Worm (Caenorhabditis elegans) whole organism, early embryonic: Measurements from ENCODE around the gene F35H10.5.

Source experiments
- B0310.2 ChIP-seq: sonication (generic microtip); optimal IDR thresholded peaks from 2 replicates; lab custom pipeline; 2016; ENCODE audit warnings: mild to moderate bottlenecking, missing genetic modification characterization, missing compliant biosample characterization
- F13C5.2 ChIP-seq: sonication (generic microtip); optimal IDR thresholded peaks from 2 replicates; lab custom pipeline; 2017; ENCODE audit warnings: mild to moderate bottlenecking, missing genetic modification characterization, inconsistent platforms, missing compliant biosample characterization
- aly-1 ChIP-seq: sonication (generic microtip); optimal IDR thresholded peaks from 2 replicates; lab custom pipeline; 2016; ENCODE audit warnings: missing genetic modification characterization, missing compliant biosample characterization
- ama-1 ChIP-seq: fragments of 150-350 bp; optimal IDR thresholded peaks from 2 replicates; lab custom pipeline; 2014
- ceh-13 ChIP-seq: fragments of 200-800 bp; sonication (Bioruptor generic); optimal IDR thresholded peaks from 2 replicates; lab custom pipeline; 2018; ENCODE audit warnings: mild to moderate bottlenecking, missing genetic modification characterization, missing compliant biosample characterization
- ceh-36 ChIP-seq: sonication (generic microtip); optimal IDR thresholded peaks from 2 replicates; lab custom pipeline; 2016; ENCODE audit warnings: missing genetic modification characterization, inconsistent platforms, missing compliant biosample characterization
- ets-7 ChIP-seq: sonication (generic microtip); optimal IDR thresholded peaks from 2 replicates; lab custom pipeline; 2016; ENCODE audit warnings: missing genotype, missing genetic modification characterization, missing compliant biosample characterization
- flt-1 ChIP-seq: fragments of 200-800 bp; sonication (Bioruptor generic); IDR thresholded peaks from 2 replicates; pipeline ENCODE4 v1.3.6; 2022; ENCODE audit warnings: missing genetic modification characterization, missing compliant biosample characterization
- hmbx-1 ChIP-seq: sonication (generic microtip); optimal IDR thresholded peaks from 2 replicates; lab custom pipeline; 2016; ENCODE audit warnings: mild to moderate bottlenecking, missing genetic modification characterization, missing compliant biosample characterization
- hmg-4 ChIP-seq: fragments of 200-800 bp; sonication (Bioruptor generic); optimal IDR thresholded peaks from 2 replicates; lab custom pipeline; 2018; ENCODE audit warnings: mild to moderate bottlenecking, missing genetic modification characterization, missing compliant biosample characterization
- hnd-1 ChIP-seq: sonication (generic microtip); optimal IDR thresholded peaks from 2 replicates; lab custom pipeline; 2016; ENCODE audit warnings: missing genetic modification characterization, missing compliant biosample characterization
- pes-1 ChIP-seq: fragments of 200-800 bp; sonication (Bioruptor generic); IDR thresholded peaks from 2 replicates; pipeline ENCODE4 v1.3.6; 2022; ENCODE audit warnings: missing genetic modification reagents, missing genetic modification characterization, missing compliant biosample characterization
- scrt-1 ChIP-seq: fragments of 200-800 bp; sonication (Bioruptor generic); IDR thresholded peaks from 2 replicates; pipeline ENCODE4 v1.3.6; 2022; ENCODE audit warnings: missing genetic modification characterization, missing compliant biosample characterization
- sea-1 ChIP-seq: fragments of 200-800 bp; sonication (Bioruptor generic); conservative IDR thresholded peaks from 2 replicates; pipeline ENCODE4 v1.3.6; 2022; ENCODE audit warnings: missing genetic modification characterization, missing compliant biosample characterization
- tbx-11 ChIP-seq: fragments of 200-800 bp; sonication (Bioruptor generic); IDR thresholded peaks from 2 replicates; pipeline ENCODE4 v1.3.6; 2022; ENCODE audit warnings: missing genetic modification characterization, missing compliant biosample characterization
- tbx-37 ChIP-seq: fragments of 200-800 bp; sonication (Bioruptor generic); conservative IDR thresholded peaks from 2 replicates; pipeline ENCODE4 v1.3.6; 2022; ENCODE audit warnings: missing genetic modification reagents, missing genetic modification characterization, missing compliant biosample characterization
- tra-4 ChIP-seq: sonication (generic microtip); optimal IDR thresholded peaks from 2 replicates; lab custom pipeline; 2017; ENCODE audit warnings: missing genetic modification characterization, missing compliant biosample characterization

Gene F35H10.5

ce11 chrIV:8300468-8300867 lies at the start of gene F35H10.5:
Gene F35H10.5 (plus strand): TSS chrIV:8300768.
- TF ChIP-seq ceh-36 (tag; lab: Kevin White, UChicago) (no peak), aly-1 (tag; lab: Kevin White, UChicago) (no peak), hmg-4 (GFP tag; lab: Kevin White, UChicago) (no peak), tbx-11 (GFP tag; lab: Robert Waterston, UW) (no peak), ceh-13 (GFP tag; lab: Kevin White, UChicago) (no peak)

ce11 chrIV:8251346-8251745 lies 49.2 kb upstream of the F35H10.5 start:
- TF ChIP-seq hmg-4 (GFP tag; lab: Kevin White, UChicago), result no peak
- TF ChIP-seq hmbx-1 (tag; lab: Kevin White, UChicago), result no peak
- no peak for TF ChIP-seq ceh-13 (GFP tag; lab: Kevin White, UChicago)
- TF ChIP-seq tbx-11 (GFP tag; lab: Robert Waterston, UW), result no peak
- TF ChIP-seq pes-1, result no peak
- TF ChIP-seq hnd-1 (tag; lab: Kevin White, UChicago), result no peak
- no peak for TF ChIP-seq ceh-36 (tag; lab: Kevin White, UChicago)
- TF ChIP-seq ets-7 (tag; lab: Kevin White, UChicago), result no peak
- no peak for TF ChIP-seq scrt-1 (GFP tag; lab: Robert Waterston, UW)
- TF ChIP-seq sea-1 (GFP tag; lab: Robert Waterston, UW), result no peak
- TF ChIP-seq flt-1 (GFP tag; lab: Robert Waterston, UW), result no peak
- TF ChIP-seq aly-1 (tag; lab: Kevin White, UChicago), result no peak

DNA sequence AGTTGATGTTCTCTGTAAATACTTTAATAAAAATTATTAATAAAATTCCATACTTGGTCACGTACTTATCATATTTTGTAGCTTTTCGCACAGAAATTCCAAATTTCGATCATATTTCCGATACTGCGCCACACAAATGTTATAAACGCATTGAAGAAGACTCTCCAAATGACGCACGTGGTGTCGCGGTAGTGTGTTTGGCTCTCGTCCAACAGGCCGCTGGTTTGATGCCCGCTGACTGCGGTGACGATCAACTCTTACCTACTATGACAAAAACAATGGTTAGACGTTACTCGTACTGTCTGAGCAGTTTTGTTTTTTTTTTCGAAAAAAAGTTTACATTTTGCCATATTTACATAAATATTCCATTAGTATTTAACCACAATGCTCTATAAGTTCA lies 47.7 kb upstream of the F35H10.5 start:
- TF ChIP-seq ama-1 (lab: Kevin White, UChicago) (no peak), hmbx-1 (tag; lab: Kevin White, UChicago) (peak; percentile 92), sea-1 (GFP tag; lab: Robert Waterston, UW) (peak; percentile 95), ceh-13 (GFP tag; lab: Kevin White, UChicago) (peak; percentile 97), B0310.2 (tag; lab: Kevin White, UChicago) (peak; percentile 97), ceh-36 (tag; lab: Kevin White, UChicago) (peak; percentile 97), hnd-1 (tag; lab: Kevin White, UChicago) (peak; percentile 93), hmg-4 (GFP tag; lab: Kevin White, UChicago) (no peak), ets-7 (tag; lab: Kevin White, UChicago) (peak; percentile 81), scrt-1 (GFP tag; lab: Robert Waterston, UW) (peak; percentile 96; the same call in 1 of the 2 replicates), aly-1 (tag; lab: Kevin White, UChicago) (peak; percentile 91), pes-1 (peak; percentile 97), F13C5.2 (tag; lab: Kevin White, UChicago) (peak; percentile 98), tbx-37 (GFP tag; lab: Robert Waterston, UW) (peak; percentile 95), tra-4 (peak; percentile 91), tbx-11 (GFP tag; lab: Robert Waterston, UW) (peak; percentile 96), flt-1 (GFP tag; lab: Robert Waterston, UW) (peak; percentile 99)

ce11 chrIV:8254193-8254592 lies 46.4 kb upstream of the F35H10.5 start:
- TF ChIP-seq hnd-1 (tag; lab: Kevin White, UChicago), result no peak
- no peak for TF ChIP-seq ama-1 (lab: Kevin White, UChicago)
- no peak for TF ChIP-seq B0310.2 (tag; lab: Kevin White, UChicago)
- TF ChIP-seq ceh-36 (tag; lab: Kevin White, UChicago), result no peak
- TF ChIP-seq scrt-1 (GFP tag; lab: Robert Waterston, UW), result no peak

DNA sequence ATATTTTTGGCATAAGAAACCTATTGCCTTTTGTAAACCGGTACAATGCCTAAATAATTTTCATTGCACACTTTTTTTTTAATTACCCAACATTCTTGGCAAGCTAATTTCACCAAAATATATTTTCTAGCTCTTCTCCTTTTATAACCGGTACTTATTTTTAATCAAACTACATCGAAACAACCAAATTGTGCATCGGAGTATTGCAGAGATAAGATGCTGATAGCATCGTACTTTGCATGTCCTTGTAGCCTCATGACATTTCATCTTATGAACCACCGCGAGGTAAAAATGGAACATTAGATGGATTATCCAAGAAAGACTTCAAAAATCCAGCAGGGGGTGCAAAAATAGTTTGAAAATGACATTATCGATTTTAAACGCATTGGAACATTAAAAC lies 45.3 kb upstream of the F35H10.5 start:
- TF ChIP-seq sea-1 (GFP tag; lab: Robert Waterston, UW) (no peak), tra-4 (no peak), F13C5.2 (tag; lab: Kevin White, UChicago) (no peak), pes-1 (no peak), ets-7 (tag; lab: Kevin White, UChicago) (no peak), tbx-37 (GFP tag; lab: Robert Waterston, UW) (no peak), ceh-36 (tag; lab: Kevin White, UChicago) (no peak), scrt-1 (GFP tag; lab: Robert Waterston, UW) (no peak), aly-1 (tag; lab: Kevin White, UChicago) (no peak), ama-1 (lab: Kevin White, UChicago) (no peak), flt-1 (GFP tag; lab: Robert Waterston, UW) (no peak), tbx-11 (GFP tag; lab: Robert Waterston, UW) (no peak), ceh-13 (GFP tag; lab: Kevin White, UChicago) (no peak), hmg-4 (GFP tag; lab: Kevin White, UChicago) (no peak), hmbx-1 (tag; lab: Kevin White, UChicago) (no peak), hnd-1 (tag; lab: Kevin White, UChicago) (no peak), B0310.2 (tag; lab: Kevin White, UChicago) (no peak)

DNA sequence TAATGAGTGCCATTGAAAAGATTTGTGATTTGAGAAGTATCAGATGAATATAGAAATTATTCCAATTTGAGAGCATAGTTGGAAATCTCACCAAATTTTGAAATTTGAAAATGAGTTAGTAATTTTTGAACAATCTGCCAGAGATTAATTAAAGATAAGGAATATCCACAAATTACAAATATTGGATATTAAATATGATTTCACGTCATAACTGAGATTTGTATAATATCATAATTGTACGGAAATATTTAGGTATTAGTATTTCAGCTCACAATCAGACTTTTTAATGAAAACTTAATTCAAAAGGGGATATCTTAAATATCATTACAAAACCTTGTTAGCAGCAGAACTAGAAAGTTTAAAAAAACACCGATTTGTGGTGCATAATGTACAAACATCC lies 40.7 kb upstream of the F35H10.5 start, which contains the start of gene K07H8.7:
Gene K07H8.7, minus strand, starts transcription at position 101 of the 400 bp plus-strand sequence.
- TF ChIP-seq hmg-4 (GFP tag; lab: Kevin White, UChicago) (no peak), ceh-36 (tag; lab: Kevin White, UChicago) (no peak), aly-1 (tag; lab: Kevin White, UChicago) (no peak), ets-7 (tag; lab: Kevin White, UChicago) (no peak), B0310.2 (tag; lab: Kevin White, UChicago) (no peak), pes-1 (no peak)

DNA sequence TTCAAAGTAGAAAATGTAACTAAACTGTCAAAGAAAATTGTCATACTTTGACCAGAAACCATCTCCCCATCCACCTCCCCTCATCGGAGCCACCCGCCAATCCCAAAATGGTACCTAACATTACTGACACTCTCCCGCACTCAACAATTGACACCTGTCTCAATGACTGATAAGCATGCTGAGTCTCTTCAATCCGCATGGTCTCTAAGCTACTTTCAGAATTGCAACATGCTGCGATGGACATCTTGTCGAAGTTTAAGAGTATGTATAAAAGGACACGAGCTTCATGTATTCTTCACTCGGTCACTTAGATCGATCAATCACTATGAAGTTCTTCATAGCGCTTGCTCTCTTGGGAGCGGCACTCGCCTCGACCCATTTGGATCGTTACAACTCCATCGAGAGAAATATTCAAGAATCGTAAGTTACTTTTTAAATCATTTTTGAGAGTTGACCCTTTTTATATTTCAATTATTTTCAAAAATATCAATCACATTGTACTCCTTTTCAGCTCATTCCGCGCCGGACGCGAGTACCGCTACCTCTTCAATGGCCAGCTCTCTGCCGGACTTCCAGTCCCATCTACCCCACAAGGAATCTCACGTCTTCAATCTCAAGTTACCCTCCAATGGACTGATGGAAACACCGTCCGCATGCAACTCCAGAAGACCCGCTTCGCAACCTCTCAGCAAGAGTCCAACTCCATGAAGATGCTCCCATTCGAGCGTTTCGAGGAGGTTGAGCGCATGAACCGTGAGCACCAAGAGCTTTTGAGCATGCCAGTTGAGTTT lies 39.5 kb upstream of the F35H10.5 start, which contains the start of gene vit-6:
Gene vit-6, plus strand, starts transcription at position 310 of the 791 bp plus-strand sequence.
- TF ChIP-seq tra-4, result no peak
- TF ChIP-seq hmbx-1 (tag; lab: Kevin White, UChicago), result no peak
- no peak for TF ChIP-seq B0310.2 (tag; lab: Kevin White, UChicago)
- no peak for TF ChIP-seq tbx-11 (GFP tag; lab: Robert Waterston, UW)
- TF ChIP-seq ceh-13 (GFP tag; lab: Kevin White, UChicago), result no peak
- no peak for TF ChIP-seq ama-1 (lab: Kevin White, UChicago)
- no peak for TF ChIP-seq pes-1
- no peak for TF ChIP-seq tbx-37 (GFP tag; lab: Robert Waterston, UW)
- no peak for TF ChIP-seq F13C5.2 (tag; lab: Kevin White, UChicago)
- TF ChIP-seq ets-7 (tag; lab: Kevin White, UChicago), result no peak
- TF ChIP-seq hnd-1 (tag; lab: Kevin White, UChicago), result no peak
- no peak for TF ChIP-seq aly-1 (tag; lab: Kevin White, UChicago)
- TF ChIP-seq sea-1 (GFP tag; lab: Robert Waterston, UW), result no peak
- TF ChIP-seq hmg-4 (GFP tag; lab: Kevin White, UChicago), result no peak
- no peak for TF ChIP-seq ceh-36 (tag; lab: Kevin White, UChicago)
- no peak for TF ChIP-seq scrt-1 (GFP tag; lab: Robert Waterston, UW)
- no peak for TF ChIP-seq flt-1 (GFP tag; lab: Robert Waterston, UW)
